Worm (Caenorhabditis elegans) whole organism, young adult: Measurements from ENCODE around the gene pll-1.

Source experiments
- B0019.2 ChIP-seq: fragments of 200-800 bp; sonication (Bioruptor generic); conservative IDR thresholded peaks from 2 replicates; pipeline ENCODE4 v1.3.6; 2022; ENCODE audit warnings: missing genetic modification reagents, missing genetic modification characterization, missing compliant biosample characterization
- B0035.1 ChIP-seq: sonication (generic microtip); optimal IDR thresholded peaks from 2 replicates; lab custom pipeline; 2016; ENCODE audit warnings: missing genetic modification characterization, mild to moderate bottlenecking, missing compliant biosample characterization, missing genotype, missing genetic modification reagents
- D2030.7 ChIP-seq: fragments of 200-800 bp; sonication (Bioruptor generic); IDR thresholded peaks from 2 replicates; pipeline ENCODE4 v1.3.6; 2022; ENCODE audit warnings: missing genetic modification reagents, missing genetic modification characterization, missing compliant biosample characterization
- F33H1.4 ChIP-seq: fragments of 200-800 bp; sonication (Bioruptor generic); IDR thresholded peaks from 2 replicates; pipeline ENCODE4 v1.3.6; 2022; ENCODE audit warnings: missing genetic modification reagents, missing genetic modification characterization, missing compliant biosample characterization
- K12H6.12 ChIP-seq: fragments of 200-800 bp; sonication (Bioruptor generic); optimal IDR thresholded peaks from 2 replicates; lab custom pipeline; 2018; ENCODE audit warnings: mild to moderate bottlenecking, missing genetic modification characterization, missing compliant biosample characterization
- Y53G8AR.9 ChIP-seq: fragments of 200-800 bp; sonication (Bioruptor generic); conservative IDR thresholded peaks from 2 replicates; pipeline ENCODE4 v1.3.6; 2022; ENCODE audit warnings: missing genetic modification reagents, missing genetic modification characterization, missing compliant biosample characterization
- Y79H2A.3 ChIP-seq: fragments of 200-800 bp; sonication (Bioruptor generic); conservative IDR thresholded peaks from 2 replicates; pipeline ENCODE4 v1.3.6; 2022; ENCODE audit warnings: missing genetic modification reagents, missing genetic modification characterization, missing compliant biosample characterization
- aptf-3 ChIP-seq: fragments of 200-800 bp; sonication (Bioruptor generic); IDR thresholded peaks from 2 replicates; pipeline ENCODE4 v1.3.6; 2022; ENCODE audit warnings: missing genetic modification characterization, missing compliant biosample characterization
- ceh-100 ChIP-seq: fragments of 200-800 bp; sonication (Bioruptor generic); IDR thresholded peaks from 2 replicates; pipeline ENCODE4 v1.3.6; 2022; ENCODE audit warnings: missing genetic modification reagents, missing genetic modification characterization, missing compliant biosample characterization
- ceh-58 ChIP-seq: fragments of 200-800 bp; sonication (Bioruptor generic); IDR thresholded peaks from 2 replicates; pipeline ENCODE4 v1.3.6; 2022; ENCODE audit warnings: missing genetic modification characterization, missing compliant biosample characterization
- die-1 ChIP-seq: sonication (generic microtip); optimal IDR thresholded peaks from 2 replicates; lab custom pipeline; 2016; ENCODE audit warnings: missing genotype, mild to moderate bottlenecking, missing genetic modification characterization, missing compliant biosample characterization
- dox-1 ChIP-seq: fragments of 200-800 bp; sonication (Bioruptor generic); IDR thresholded peaks from 2 replicates; pipeline ENCODE4 v1.3.6; 2022; ENCODE audit warnings: missing genetic modification reagents, missing genetic modification characterization, missing compliant biosample characterization
- dpff-1 ChIP-seq: sonication (generic microtip); optimal IDR thresholded peaks from 2 replicates; lab custom pipeline; 2017; ENCODE audit warnings: mild to moderate bottlenecking, missing genetic modification characterization, missing compliant biosample characterization
- dpl-1 ChIP-seq: fragments of 150-350 bp; optimal IDR thresholded peaks from 2 replicates; lab custom pipeline; 2014; ENCODE audit warnings: missing biosample characterization, missing genetic modification reagents, missing genetic modification characterization
- egl-18 ChIP-seq: fragments of 200-800 bp; sonication (Bioruptor generic); IDR thresholded peaks from 2 replicates; pipeline ENCODE4 v1.3.6; 2022; ENCODE audit warnings: missing genetic modification reagents, missing genetic modification characterization, missing compliant biosample characterization
- gei-17 ChIP-seq: fragments of 200-800 bp; sonication (Bioruptor generic); optimal IDR thresholded peaks from 2 replicates; lab custom pipeline; 2018; ENCODE audit warnings: mild to moderate bottlenecking, missing genetic modification characterization, missing compliant biosample characterization
- hlh-26 ChIP-seq: fragments of 200-800 bp; sonication (Bioruptor generic); conservative IDR thresholded peaks from 2 replicates; pipeline ENCODE4 v1.3.6; 2022; ENCODE audit warnings: missing genetic modification reagents, missing genetic modification characterization, missing compliant biosample characterization
- hrde-1 ChIP-seq: sonication (generic microtip); optimal IDR thresholded peaks from 2 replicates; lab custom pipeline; 2016; ENCODE audit warnings: missing genetic modification characterization, mild to moderate bottlenecking, missing compliant biosample characterization, moderate library complexity, missing genotype, missing genetic modification reagents, borderline replicate concordance
- hsf-1 ChIP-seq: fragments of 200-800 bp; sonication (Bioruptor generic); IDR thresholded peaks from 2 replicates; pipeline ENCODE4 v1.3.6; 2022; ENCODE audit warnings: missing genetic modification reagents, missing genetic modification characterization, missing compliant biosample characterization
- lag-1 ChIP-seq: fragments of 200-800 bp; sonication (Bioruptor generic); IDR thresholded peaks from 2 replicates; pipeline ENCODE4 v1.3.6; 2022; ENCODE audit warnings: missing genetic modification reagents, missing genetic modification characterization, missing compliant biosample characterization
- lin-26 ChIP-seq: fragments of 200-800 bp; sonication (Bioruptor generic); IDR thresholded peaks from 2 replicates; pipeline ENCODE4 v1.3.6; 2022; ENCODE audit warnings: missing genetic modification reagents, missing genetic modification characterization, missing compliant biosample characterization
- lin-54 ChIP-seq: fragments of 200-800 bp; sonication (Bioruptor generic); optimal IDR thresholded peaks from 2 replicates; lab custom pipeline; 2018; ENCODE audit warnings: mild to moderate bottlenecking, missing genetic modification characterization, missing compliant biosample characterization
- madf-8 ChIP-seq: fragments of 200-800 bp; sonication (Bioruptor generic); conservative IDR thresholded peaks from 2 replicates; pipeline ENCODE4 v1.3.6; 2022; ENCODE audit warnings: missing genetic modification reagents, missing genetic modification characterization, missing compliant biosample characterization
- mes-4 ChIP-seq: sonication (generic microtip); optimal IDR thresholded peaks from 2 replicates; lab custom pipeline; 2016; ENCODE audit warnings: missing genotype, missing genetic modification characterization, missing compliant biosample characterization
- mxl-1 ChIP-seq: sonication (generic microtip); optimal IDR thresholded peaks from 2 replicates; lab custom pipeline; 2016; ENCODE audit warnings: missing genetic modification characterization, missing compliant biosample characterization
- nfya-1 ChIP-seq: sonication (generic microtip); optimal IDR thresholded peaks from 2 replicates; lab custom pipeline; 2017; ENCODE audit warnings: antibody characterized with exemption, missing compliant biosample characterization, missing genetic modification characterization, borderline replicate concordance; ENCODE audit not compliant: insufficient read depth
- nfya-2 ChIP-seq: fragments of 200-800 bp; sonication (Bioruptor generic); IDR thresholded peaks from 2 replicates; pipeline ENCODE4 v1.3.6; 2022; ENCODE audit warnings: missing genetic modification reagents, missing genetic modification characterization, missing compliant biosample characterization
- nfyb-1 ChIP-seq: fragments of 200-800 bp; sonication (Bioruptor generic); IDR thresholded peaks from 2 replicates; pipeline ENCODE4 v1.3.6; 2022; ENCODE audit warnings: missing genetic modification reagents, missing genetic modification characterization, missing compliant biosample characterization
- nhr-120 ChIP-seq: fragments of 200-800 bp; sonication (Bioruptor generic); IDR thresholded peaks from 2 replicates; pipeline ENCODE4 v1.3.6; 2022; ENCODE audit warnings: missing genetic modification characterization, missing compliant biosample characterization
- nhr-27 ChIP-seq: fragments of 200-800 bp; sonication (Bioruptor generic); optimal IDR thresholded peaks from 2 replicates; lab custom pipeline; 2018; ENCODE audit warnings: mild to moderate bottlenecking, missing genetic modification characterization, moderate library complexity, missing compliant biosample characterization
- pha-4 ChIP-seq: fragments of 150-350 bp; sonication (generic microtip); optimal IDR thresholded peaks from 2 replicates; lab custom pipeline; 2014; ENCODE audit warnings: missing biosample characterization, missing genetic modification reagents, missing genetic modification characterization
- rcor-1 ChIP-seq: fragments of 200-800 bp; sonication (Bioruptor generic); IDR thresholded peaks from 2 replicates; pipeline ENCODE4 v1.3.6; 2022; ENCODE audit warnings: missing genetic modification reagents, missing genetic modification characterization, missing compliant biosample characterization
- snpc-1.1 ChIP-seq: sonication (generic microtip); optimal IDR thresholded peaks from 2 replicates; lab custom pipeline; 2017; ENCODE audit warnings: missing genetic modification characterization, mild to moderate bottlenecking, missing compliant biosample characterization, antibody characterized with exemption, moderate library complexity, missing genotype, missing genetic modification reagents; ENCODE audit not compliant: insufficient read depth
- snpc-3.4 ChIP-seq: sonication (generic microtip); optimal IDR thresholded peaks from 2 replicates; lab custom pipeline; 2017; ENCODE audit warnings: missing genetic modification characterization, mild to moderate bottlenecking, missing compliant biosample characterization, antibody characterized with exemption, moderate library complexity, missing genotype, missing genetic modification reagents
- zim-3 ChIP-seq: sonication (generic microtip); optimal IDR thresholded peaks from 2 replicates; lab custom pipeline; 2017; ENCODE audit warnings: mild to moderate bottlenecking, missing genetic modification characterization, moderate library complexity, missing compliant biosample characterization
- ztf-26 ChIP-seq: sonication (generic microtip); optimal IDR thresholded peaks from 2 replicates; lab custom pipeline; 2017; ENCODE audit warnings: missing genetic modification characterization, missing compliant biosample characterization
- ztf-6 ChIP-seq: fragments of 200-800 bp; sonication (Bioruptor generic); IDR thresholded peaks from 2 replicates; pipeline ENCODE4 v1.3.6; 2022; ENCODE audit warnings: missing genetic modification reagents, missing genetic modification characterization, missing compliant biosample characterization

Gene pll-1

DNA sequence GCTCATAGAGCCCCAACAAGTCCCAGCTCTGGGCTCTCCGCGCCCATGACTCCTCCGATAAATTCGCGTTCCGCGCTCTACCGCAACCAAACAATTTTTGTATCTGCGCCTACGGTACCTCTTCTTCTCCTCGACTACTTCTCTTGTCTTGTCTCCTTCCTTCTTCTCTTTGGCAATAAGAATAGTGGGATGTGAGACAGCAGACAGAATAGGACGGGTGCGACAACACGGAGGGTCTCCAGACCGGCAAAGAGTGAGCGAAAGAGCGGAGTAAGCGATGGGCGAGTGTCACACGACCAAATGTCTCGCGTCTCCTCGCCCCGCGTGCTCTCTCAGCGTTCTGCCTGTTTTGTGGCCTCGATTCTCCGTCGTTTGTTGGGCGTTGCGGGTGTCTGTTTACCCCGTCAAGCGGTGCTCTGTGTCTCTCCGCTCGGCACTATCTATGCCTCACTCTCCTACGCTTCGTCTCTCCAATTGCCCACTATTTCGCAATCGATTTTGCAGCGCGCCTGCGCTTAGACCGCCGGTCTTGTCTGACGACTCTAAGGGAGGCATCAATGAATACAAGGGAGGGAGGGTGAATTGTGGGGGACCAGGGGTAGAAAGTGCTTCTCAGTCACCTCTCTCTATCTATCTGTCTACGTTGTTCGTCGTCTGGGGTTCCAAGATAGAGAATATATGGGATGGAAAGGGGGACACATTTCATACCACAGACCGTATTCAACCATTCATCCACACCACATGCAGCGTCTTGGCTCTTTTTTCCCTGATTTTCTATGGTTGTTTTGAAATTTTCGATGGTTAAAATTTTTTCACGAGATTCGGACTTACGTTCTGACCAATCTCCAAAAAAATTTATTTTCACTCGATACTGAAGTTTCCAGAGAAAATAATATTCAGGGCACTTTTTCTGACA, 10.9 kb upstream of the pll-1 start, which contains the start of gene gei-4 (continued):
- TF ChIP-seq ceh-100 (GFP tag; lab: Robert Waterston, UW): no peak
- TF ChIP-seq egl-18 (GFP tag; lab: Robert Waterston, UW): no peak
- TF ChIP-seq gei-17 (GFP tag; lab: Kevin White, UChicago): peak; percentile 58
- no peak for TF ChIP-seq D2030.7
- TF ChIP-seq dpff-1: no peak
- no peak for TF ChIP-seq nfya-2
- TF ChIP-seq dpl-1 (GFP tag; lab: Kevin White, UChicago): no peak
- TF ChIP-seq ztf-6 (GFP tag; lab: Robert Waterston, UW): 0 out of 2 replicates have a peak, but pooled peaks have one; percentile 15
- TF ChIP-seq rcor-1: 0 out of 2 replicates have a peak, but pooled peaks have one; percentile 5
- no peak for TF ChIP-seq pha-4
- TF ChIP-seq lag-1 (GFP tag; lab: Robert Waterston, UW): no peak
- TF ChIP-seq hlh-26 (GFP tag; lab: Robert Waterston, UW): no peak
- peak; percentile 63 for TF ChIP-seq B0035.1 (tag; lab: Kevin White, UChicago)
- TF ChIP-seq Y79H2A.3 (GFP tag; lab: Robert Waterston, UW): no peak
- no peak for TF ChIP-seq B0019.2
- TF ChIP-seq nhr-27 (tag; lab: Kevin White, UChicago): no peak
- peak; percentile 94 for TF ChIP-seq K12H6.12 (tag; lab: Kevin White, UChicago)
- TF ChIP-seq hsf-1 (GFP tag; lab: Robert Waterston, UW): no peak
- no peak for TF ChIP-seq snpc-1.1 (tag; lab: Kevin White, UChicago)
- TF ChIP-seq aptf-3 (GFP tag; lab: Robert Waterston, UW): no peak
- TF ChIP-seq ceh-58 (GFP tag; lab: Robert Waterston, UW): no peak
- peak; percentile 79 for TF ChIP-seq ztf-26 (tag; lab: Kevin White, UChicago)
- no peak for TF ChIP-seq madf-8 (GFP tag; lab: Robert Waterston, UW)
- TF ChIP-seq die-1: peak; percentile 1
- peak; percentile 81 for TF ChIP-seq dox-1 (GFP tag; lab: Robert Waterston, UW)
- peak; percentile 38 for TF ChIP-seq lin-54 (GFP tag; lab: Kevin White, UChicago)
- TF ChIP-seq nhr-120: no peak
- no peak for TF ChIP-seq snpc-3.4 (tag; lab: Kevin White, UChicago)
- TF ChIP-seq nfyb-1 (GFP tag; lab: Robert Waterston, UW): no peak; the same call in 1 of the 2 replicates
- peak; percentile 28 for TF ChIP-seq mxl-1 (tag; lab: Kevin White, UChicago)
- no peak for TF ChIP-seq zim-3 (tag; lab: Kevin White, UChicago)
- TF ChIP-seq nfya-1: no peak
- peak; percentile 46; the same call in 1 of the 2 replicates for TF ChIP-seq lin-26
- no peak for TF ChIP-seq F33H1.4
- no peak for TF ChIP-seq hrde-1 (tag; lab: Kevin White, UChicago)
- no peak for TF ChIP-seq mes-4
- TF ChIP-seq Y53G8AR.9 (GFP tag; lab: Robert Waterston, UW): peak; percentile 73; the same call in 1 of the 2 replicates
- TF ChIP-seq, all 124 proteins: peak for 52
